Fruit fly (Drosophila melanogaster) Kc167 (cell line): ENCODE data around the gene CG14650.

Experiments
- Myc ChIP-seq: fragments of >200 bp; optimal IDR thresholded peaks from 2 replicates; lab custom pipeline; 2017; ENCODE audit warnings: missing external identifiers
- Sin3A ChIP-seq: fragments of >200 bp; optimal IDR thresholded peaks from 2 replicates; lab custom pipeline; 2018; ENCODE audit warnings: missing external identifiers
- h ChIP-seq: fragments of >200 bp; optimal IDR thresholded peaks from 3 replicates; lab custom pipeline; 2018; ENCODE audit warnings: missing external identifiers
- insv ChIP-seq: fragments of >200 bp; optimal IDR thresholded peaks from 3 replicates; lab custom pipeline; 2018; ENCODE audit warnings: missing external identifiers
- psq ChIP-seq: fragments of >200 bp; optimal IDR thresholded peaks from 2 replicates; lab custom pipeline; 2017; ENCODE audit warnings: missing external identifiers
- ttk ChIP-seq: sonication (Bioruptor generic); optimal IDR thresholded peaks from 2 replicates; lab custom pipeline; 2017; ENCODE audit warnings: missing external identifiers

The CG14650 gene

DNA sequence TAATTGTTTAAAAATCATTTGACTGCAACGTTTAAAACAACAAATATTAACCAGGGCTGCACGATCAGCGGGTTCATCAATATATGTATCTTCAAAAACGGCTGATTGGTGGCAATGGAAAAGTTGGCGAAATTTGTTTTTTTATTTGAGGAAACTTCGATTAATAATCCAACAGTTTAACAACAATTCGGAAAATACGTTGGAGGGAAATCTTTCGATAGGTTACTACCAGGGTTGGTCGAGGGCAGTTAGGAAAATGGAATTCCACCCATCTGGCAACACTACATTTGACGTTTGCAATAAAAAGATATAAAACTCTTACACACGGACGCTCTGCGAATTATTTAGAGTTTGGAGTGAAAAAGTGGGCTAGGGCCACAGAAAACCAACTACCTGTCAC lies at the start of gene CG14650, which contains the start of gene Lipt2:
TSS of gene CG14650 (plus strand) at position 275 of the 400 bp plus-strand sequence.
TSS of gene Lipt2 (minus strand) at position 217 of the 400 bp plus-strand sequence.
- no peak for TF ChIP-seq ttk (lab: Kevin White, UChicago)
- no peak for TF ChIP-seq psq (lab: Kevin White, UChicago)

DNA sequence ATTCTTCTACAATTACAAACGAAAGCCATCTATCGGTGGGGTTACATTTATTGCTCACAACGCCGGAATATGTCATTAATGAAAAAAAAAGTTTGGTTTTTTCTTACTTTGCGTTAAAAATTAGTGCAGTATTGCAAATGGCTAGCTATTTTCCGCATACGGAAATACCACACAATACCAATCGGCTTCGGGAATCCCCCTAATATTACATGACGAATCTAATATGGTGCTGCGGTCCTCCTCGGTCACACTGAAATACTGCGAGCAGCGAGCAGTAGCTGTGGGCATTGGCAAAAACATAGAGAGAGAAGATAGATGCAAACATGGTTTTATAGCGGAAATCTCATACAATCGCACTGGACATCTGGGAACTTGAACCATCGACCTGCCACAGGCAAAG lies 49.7 kb upstream of the CG14650 start, which contains the start of gene tub:
TSS of gene tub (plus strand) at position 253 of the 400 bp plus-strand sequence.
- TF ChIP-seq Sin3A (lab: Kevin White, UChicago) (no peak), psq (lab: Kevin White, UChicago) (no peak), insv (no peak), Myc (lab: Kevin White, UChicago) (no peak), h (lab: Kevin White, UChicago) (no peak), ttk (lab: Kevin White, UChicago) (no peak)

DNA sequence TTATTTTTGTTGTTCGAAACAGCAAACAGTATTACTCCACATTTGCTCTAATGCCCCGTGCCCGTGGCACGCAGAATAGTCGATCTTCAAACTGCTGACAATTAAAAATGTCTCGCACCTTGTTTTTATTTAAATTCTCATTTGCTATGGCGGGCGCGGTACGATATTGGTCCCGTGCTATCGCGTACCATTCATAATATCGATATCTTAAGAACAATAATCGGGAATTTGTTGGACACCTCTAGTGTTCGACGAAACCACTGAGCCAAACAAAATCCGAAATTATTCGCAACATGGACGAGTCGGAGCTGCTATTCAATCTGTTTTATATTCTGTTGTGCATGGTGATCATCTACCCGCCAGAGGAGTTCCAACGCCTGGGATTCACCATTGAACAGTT lies 47.1 kb upstream of the CG14650 start, which contains the start of gene CG14646:
TSS of gene CG14646 (plus strand) at position 234 of the 400 bp plus-strand sequence.
- TF ChIP-seq h (lab: Kevin White, UChicago): no peak
- no peak for TF ChIP-seq insv
- no peak for TF ChIP-seq Myc (lab: Kevin White, UChicago)
- no peak for TF ChIP-seq Sin3A (lab: Kevin White, UChicago)
- no peak for TF ChIP-seq ttk (lab: Kevin White, UChicago)
- no peak for TF ChIP-seq psq (lab: Kevin White, UChicago)

DNA sequence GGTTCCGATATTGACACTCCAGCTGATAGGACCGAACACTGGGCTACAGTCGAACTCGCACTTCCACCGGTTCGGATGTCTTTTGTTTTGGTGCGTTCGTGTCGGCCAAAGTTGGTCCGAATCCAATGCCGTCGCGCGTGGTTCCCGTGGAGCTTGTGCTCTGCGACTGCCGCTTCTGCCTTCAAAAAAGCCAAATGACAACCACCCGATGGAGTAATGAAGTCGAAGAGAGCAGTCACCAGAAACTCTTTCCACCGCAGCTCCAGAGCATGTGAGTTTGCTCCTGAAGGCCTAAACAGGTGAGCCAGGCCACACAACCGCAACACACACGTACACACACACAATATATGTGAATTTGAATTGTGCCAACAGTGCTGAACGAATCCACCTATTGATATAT lies 43.1 kb upstream of the CG14650 start, which contains the start of gene CG34112:
TSS of gene CG34112 (minus strand) at position 143 of the 400 bp plus-strand sequence.
- TF ChIP-seq Myc (lab: Kevin White, UChicago): no peak
- TF ChIP-seq Sin3A (lab: Kevin White, UChicago): no peak
- no peak for TF ChIP-seq ttk (lab: Kevin White, UChicago)
- TF ChIP-seq insv: no peak
- no peak for TF ChIP-seq h (lab: Kevin White, UChicago)
- TF ChIP-seq psq (lab: Kevin White, UChicago): no peak

DNA sequence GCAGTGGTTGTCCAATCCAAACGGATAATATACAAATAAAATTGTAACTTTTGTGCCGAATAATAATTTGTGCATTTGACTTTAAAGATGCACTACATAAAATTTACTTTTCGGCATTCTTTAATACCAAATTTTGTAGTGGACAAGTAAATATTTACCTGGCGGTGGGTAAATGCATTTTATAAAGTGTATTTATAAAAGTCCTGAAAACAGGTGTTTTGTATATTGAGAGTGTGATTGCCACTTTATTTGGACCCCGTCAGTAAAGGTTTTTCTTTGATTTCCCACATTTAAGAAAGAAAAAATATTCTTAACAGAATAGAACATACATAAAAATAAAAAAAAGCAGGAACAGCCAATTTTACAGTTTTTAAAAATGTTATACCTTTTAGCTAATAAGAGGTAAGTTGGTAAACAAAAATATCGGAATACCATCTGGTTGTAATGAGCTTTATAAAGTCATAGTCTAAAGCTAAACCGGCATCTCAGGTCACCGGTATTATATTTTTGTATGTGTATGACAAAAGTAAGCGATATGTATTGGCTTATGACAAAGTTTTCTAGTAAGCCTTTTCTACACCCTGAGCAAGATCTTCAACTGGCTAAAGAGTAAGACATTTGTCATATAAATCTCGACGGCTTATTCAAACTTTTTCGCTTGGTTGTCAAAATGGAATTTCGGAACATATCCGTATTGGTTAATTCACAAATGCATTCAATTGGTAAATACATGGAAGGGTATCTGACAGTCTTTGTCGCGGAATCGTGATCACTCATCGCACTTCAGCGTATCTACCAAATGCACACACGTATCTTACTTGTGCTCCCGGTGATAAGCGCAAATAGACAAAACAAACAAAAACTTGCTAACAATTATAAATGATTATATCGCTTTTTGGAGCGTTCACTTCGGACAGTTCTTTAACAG lies 42.3 kb upstream of the CG14650 start:
- TF ChIP-seq h (lab: Kevin White, UChicago): no peak
- TF ChIP-seq insv: no peak
- no peak for TF ChIP-seq Sin3A (lab: Kevin White, UChicago)
- TF ChIP-seq psq (lab: Kevin White, UChicago): no peak
- no peak for TF ChIP-seq Myc (lab: Kevin White, UChicago)
- no peak for TF ChIP-seq ttk (lab: Kevin White, UChicago)

DNA sequence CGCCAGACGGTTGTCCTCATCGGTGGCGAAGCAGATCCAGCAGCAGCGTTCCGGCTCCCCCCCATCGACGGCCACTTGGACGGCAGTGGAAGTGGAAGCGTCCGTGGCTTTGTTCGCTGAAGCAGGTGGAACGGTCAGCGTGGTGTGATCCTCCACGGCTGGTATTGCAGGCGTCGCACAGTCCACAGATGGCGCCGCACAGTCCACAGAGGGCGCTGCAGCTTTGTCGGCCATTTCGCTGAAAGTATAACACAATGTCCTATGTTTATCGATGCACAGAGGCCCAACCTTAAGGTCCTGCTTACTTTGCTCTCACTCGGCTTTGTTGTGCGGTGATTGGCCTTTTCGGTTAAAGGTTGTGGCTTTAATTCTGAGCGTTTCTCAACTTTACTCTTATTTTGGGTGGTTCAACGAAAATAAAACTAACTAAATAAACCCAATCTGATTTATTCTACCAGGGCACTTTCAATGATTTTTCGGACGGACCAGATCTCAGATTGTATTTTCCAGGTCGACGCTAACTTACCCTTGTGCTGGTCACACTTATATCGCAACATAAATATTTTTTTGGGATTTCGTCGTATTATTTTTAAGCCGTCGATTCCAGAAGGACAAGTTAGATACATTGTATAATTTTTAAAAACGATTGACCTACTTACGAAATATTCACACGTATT lies 39.6 kb upstream of the CG14650 start, which contains the start of gene CG9855:
TSS of gene CG9855 (minus strand) at position 473 of the 677 bp plus-strand sequence.
- TF ChIP-seq insv (no peak), ttk (lab: Kevin White, UChicago) (no peak), Sin3A (lab: Kevin White, UChicago) (no peak), psq (lab: Kevin White, UChicago) (no peak), Myc (lab: Kevin White, UChicago) (no peak), h (lab: Kevin White, UChicago) (no peak)

DNA sequence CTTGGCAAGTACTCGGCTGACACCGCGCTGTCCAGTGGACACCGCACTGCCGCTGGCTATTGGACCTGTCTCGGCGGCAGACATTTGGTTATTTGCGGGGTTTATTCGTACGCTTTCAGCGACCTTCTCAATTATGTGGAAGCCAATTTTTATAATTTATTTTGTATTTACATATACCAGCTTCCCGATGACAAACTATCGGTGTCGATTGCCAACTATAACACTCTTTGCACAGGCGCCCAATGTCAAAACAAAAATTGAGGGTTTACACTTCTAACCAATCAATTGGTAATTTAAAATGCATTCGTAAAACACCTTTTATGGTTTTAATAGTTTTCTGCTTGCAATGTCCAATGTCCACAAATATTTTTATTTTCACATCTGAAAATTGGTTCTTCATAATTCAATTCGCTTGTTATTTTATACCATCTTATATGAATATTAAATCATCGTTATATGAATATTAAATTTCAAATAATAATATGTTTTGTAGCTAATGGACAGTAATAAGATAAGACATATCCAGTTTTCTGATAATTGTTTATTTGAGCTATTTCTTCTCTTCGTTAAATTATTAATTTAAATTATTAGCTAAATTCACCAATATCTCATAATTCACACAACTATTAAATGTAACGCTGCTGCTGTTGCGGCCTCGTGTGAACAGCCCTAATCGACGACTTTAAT lies 37.2 kb upstream of the CG14650 start:
- TF ChIP-seq insv (no peak), Myc (lab: Kevin White, UChicago) (no peak)

DNA sequence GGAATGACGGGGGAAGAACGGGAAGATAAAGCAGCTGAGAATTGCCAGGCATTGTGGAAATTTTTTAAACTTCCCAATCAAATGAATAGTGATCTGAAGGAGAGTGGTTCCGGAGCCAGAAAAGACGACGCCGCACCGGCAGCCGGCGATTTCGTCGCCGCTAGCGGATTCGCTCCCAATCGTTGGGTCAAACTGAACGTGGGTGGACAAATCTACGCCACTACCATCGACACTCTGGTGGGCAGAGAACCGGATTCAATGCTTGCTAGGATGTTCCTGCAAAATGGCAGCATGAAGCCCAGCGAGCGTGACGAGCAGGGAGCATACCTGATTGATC lies 36.7 kb upstream of the CG14650 start, which contains the start of gene CG14647:
TSS of gene CG14647 (plus strand) at position 14 of the 337 bp plus-strand sequence.
- TF ChIP-seq h (lab: Kevin White, UChicago): no peak
- TF ChIP-seq insv: no peak
- no peak for TF ChIP-seq Myc (lab: Kevin White, UChicago)
- no peak for TF ChIP-seq Sin3A (lab: Kevin White, UChicago)
- no peak for TF ChIP-seq psq (lab: Kevin White, UChicago)
- no peak for TF ChIP-seq ttk (lab: Kevin White, UChicago)

DNA sequence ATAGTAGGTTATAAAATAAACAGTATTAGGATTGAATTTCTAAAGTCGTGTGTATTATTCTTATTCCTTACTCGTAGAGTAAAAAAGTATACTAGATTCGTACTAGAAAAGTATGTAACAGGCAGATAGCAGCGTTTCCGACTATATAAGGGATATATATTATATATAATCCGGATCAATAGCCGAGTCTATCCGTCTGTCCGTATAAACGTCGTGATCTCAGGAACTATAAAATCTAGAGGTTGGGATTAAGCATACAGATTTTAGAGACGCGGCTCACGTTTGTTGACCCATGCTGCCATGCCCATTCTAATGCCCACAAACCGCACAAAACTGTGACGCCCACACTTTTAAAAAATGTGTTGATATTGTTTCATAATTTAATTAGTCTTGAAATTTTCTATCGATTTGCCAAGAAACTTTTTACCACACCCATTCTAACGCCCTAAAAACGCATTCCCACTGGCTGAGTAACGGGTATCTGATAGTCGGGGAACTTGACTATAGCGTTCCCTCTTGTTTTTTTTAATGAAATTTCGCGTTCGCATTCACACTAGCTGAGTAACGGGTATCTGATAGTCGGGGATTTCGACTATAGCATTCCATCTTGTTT lies 35.1 kb upstream of the CG14650 start, which contains the start of gene CG9853:
TSS of gene CG9853 (minus strand) at position 51 of the 613 bp plus-strand sequence.
- TF ChIP-seq Myc (lab: Kevin White, UChicago) (no peak), insv (no peak), Sin3A (lab: Kevin White, UChicago) (no peak), psq (lab: Kevin White, UChicago) (no peak), ttk (lab: Kevin White, UChicago) (no peak), h (lab: Kevin White, UChicago) (no peak)

DNA sequence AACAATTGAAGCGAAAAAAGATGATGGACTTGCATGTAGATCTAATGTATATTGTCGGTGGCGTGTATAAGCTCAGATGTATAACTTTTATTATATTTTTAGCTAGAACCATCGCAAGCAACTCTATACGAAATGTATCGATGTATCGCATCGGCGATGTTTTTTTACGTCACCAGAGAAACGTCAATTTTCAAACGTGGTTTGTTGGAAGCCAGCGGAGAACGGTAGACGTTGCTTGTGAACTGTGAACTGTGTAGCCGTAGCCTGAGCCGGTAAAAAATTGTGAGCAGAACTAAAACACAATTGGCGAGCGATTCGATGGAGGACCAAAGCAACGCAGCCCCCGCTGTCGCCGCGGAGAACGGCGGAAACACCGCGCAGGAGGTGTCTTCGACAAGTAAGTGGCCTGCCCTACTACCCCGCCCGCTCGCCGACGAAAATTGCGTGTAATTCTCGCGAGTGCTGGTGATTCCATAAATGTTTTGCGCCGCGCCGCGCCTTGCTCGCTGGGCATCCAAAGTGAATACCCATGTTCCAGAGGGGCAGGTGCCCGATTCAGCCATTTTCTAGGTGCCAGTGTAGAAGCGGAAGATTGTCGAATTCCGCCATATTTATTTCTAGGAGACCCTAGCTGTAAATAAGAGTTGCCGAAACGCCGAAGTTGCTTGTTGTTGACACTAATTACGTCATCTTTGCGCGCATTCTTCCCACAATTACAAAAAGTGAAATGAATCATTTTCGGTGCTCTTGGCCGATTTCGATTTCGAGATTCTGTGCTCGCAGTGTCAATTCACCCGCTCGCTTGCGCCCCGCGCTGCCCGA lies 34.1 kb upstream of the CG14650 start, which contains the start of gene lost:
TSS of gene lost (plus strand) at position 193 of the 822 bp plus-strand sequence.
- TF ChIP-seq h (lab: Kevin White, UChicago) (no peak), Myc (lab: Kevin White, UChicago) (no peak), Sin3A (lab: Kevin White, UChicago) (no peak)
